Fruit fly (Drosophila melanogaster): ENCODE measurements around the gene CG13308.

Gene CG13308

dm6 chr3L:8807113-8807651, 1.2 kb upstream of the CG13308 start, which contains the start of the genes CG13312 and CG32024:
Gene CG13312, minus strand, starts transcription at chr3L:8807213.
Gene CG32024, plus strand, starts transcription at chr3L:8807601.
- no peak for TF ChIP-seq Hr38 (GFP tag; optimal IDR thresholded peaks at IDR 0.05)
- TF ChIP-seq fkh (GFP tag; optimal IDR thresholded peaks at IDR 0.05): peak; percentile 27

- TF ChIP-seq Lpt (GFP tag; optimal IDR thresholded peaks at IDR 0.05) (no peak), Gug (GFP tag; IDR thresholded peaks at IDR 0.05) (no peak), Ets21C (GFP tag; optimal IDR thresholded peaks at IDR 0.05) (no peak), Eip78C (GFP tag) (no peak), CG6854 (GFP tag; optimal IDR thresholded peaks at IDR 0.05) (no peak), Sox102F (GFP tag; optimal IDR thresholded peaks at IDR 0.05) (no peak), CG4318 (GFP tag; optimal IDR thresholded peaks at IDR 0.05) (no peak), Hr39 (GFP tag; optimal IDR thresholded peaks at IDR 0.05) (no peak), CG8632 (GFP tag; optimal IDR thresholded peaks at IDR 0.05) (no peak), Smox (GFP tag; optimal IDR thresholded peaks at IDR 0.05) (no peak), achi (GFP tag; optimal IDR thresholded peaks at IDR 0.05) (no peak), ss (GFP tag; optimal IDR thresholded peaks at IDR 0.05) (no peak)
Measured at dm6 chr3L:8810095-8810494, 1.8 kb downstream of the CG13308 start, which contains the start of gene CG13309. Gene CG13309, plus strand, starts transcription at chr3L:8810395.

DNA sequence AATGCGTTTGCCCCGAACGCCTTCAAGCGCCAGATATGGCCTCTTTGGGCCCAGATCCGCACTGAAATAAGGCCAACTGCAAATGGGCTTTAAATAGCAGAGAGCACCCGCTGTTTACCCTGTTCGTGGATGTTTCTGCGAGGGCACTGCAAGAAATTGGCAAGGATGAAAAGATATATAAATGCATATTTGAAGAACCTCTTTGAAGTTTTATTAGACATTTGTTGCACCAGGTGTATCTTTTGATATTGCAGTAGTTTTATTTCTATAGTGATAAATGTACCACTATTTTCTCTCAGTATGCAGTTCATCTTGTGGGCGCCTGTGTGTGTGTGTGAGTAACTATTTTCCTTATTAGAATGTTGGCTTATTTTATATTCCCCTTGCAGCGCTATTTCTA, 5.1 kb downstream of the CG13308 start:
- TF ChIP-seq vri (GFP tag; optimal IDR thresholded peaks at IDR 0.05): no peak
- no peak for TF ChIP-seq svp (GFP tag)
- no peak for TF ChIP-seq CG6854 (GFP tag; optimal IDR thresholded peaks at IDR 0.05)
- peak; percentile 90 for TF ChIP-seq Eip78C (GFP tag)
- no peak for TF ChIP-seq fkh (GFP tag; optimal IDR thresholded peaks at IDR 0.05)
- peak; percentile 27 to 31 for TF ChIP-seq ss (GFP tag; optimal IDR thresholded peaks at IDR 0.05)
- peak; percentile 63 for TF ChIP-seq CG3919 (GFP tag; optimal IDR thresholded peaks at IDR 0.05)
- TF ChIP-seq CG4318 (GFP tag; optimal IDR thresholded peaks at IDR 0.05): peak; percentile 9
- no peak for TF ChIP-seq CG34406 (GFP tag; optimal IDR thresholded peaks at IDR 0.05)
- peak; percentile 46 for TF ChIP-seq OdsH (GFP tag; optimal IDR thresholded peaks at IDR 0.05)
- TF ChIP-seq CG1621 (tag; optimal IDR thresholded peaks at IDR 0.05): no peak
- TF ChIP-seq CG8319 (GFP tag; optimal IDR thresholded peaks at IDR 0.05): peak; percentile 41
- peak; percentile 32 for TF ChIP-seq CG10631 (GFP tag; optimal IDR thresholded peaks at IDR 0.05)
- peak; percentile 44 for TF ChIP-seq Sox14 (GFP tag; optimal IDR thresholded peaks at IDR 0.05)
- no peak for TF ChIP-seq CG3032 (tag; optimal IDR thresholded peaks at IDR 0.05)
- TF ChIP-seq dac (GFP tag; optimal IDR thresholded peaks at IDR 0.05): no peak
- no peak for TF ChIP-seq esn (GFP tag; optimal IDR thresholded peaks at IDR 0.05)
- peak; percentile 5 for TF ChIP-seq CG6792 (GFP tag; optimal IDR thresholded peaks at IDR 0.05)
- no peak for TF ChIP-seq CG16779 (tag; optimal IDR thresholded peaks at IDR 0.05)
- peak; percentile 5 for TF ChIP-seq CG8632 (GFP tag; optimal IDR thresholded peaks at IDR 0.05)
- no peak for TF ChIP-seq fd85E (GFP tag; optimal IDR thresholded peaks at IDR 0.05)
- peak; percentile 17 for TF ChIP-seq net (GFP tag; optimal IDR thresholded peaks at IDR 0.05)
- peak; percentile 43 for TF ChIP-seq CG6276 (GFP tag; optimal IDR thresholded peaks at IDR 0.05)
- TF ChIP-seq CG6808 (GFP tag; optimal IDR thresholded peaks at IDR 0.05): peak; percentile 41
- peak; percentile 4 for TF ChIP-seq topi (GFP tag; optimal IDR thresholded peaks at IDR 0.05)
- TF ChIP-seq dsx (GFP tag; optimal IDR thresholded peaks at IDR 0.05; ENCODE audit: poor library complexity, severe bottlenecking): peak; percentile 48
- no peak for TF ChIP-seq Hr38 (GFP tag; optimal IDR thresholded peaks at IDR 0.05)
- TF ChIP-seq achi (GFP tag; optimal IDR thresholded peaks at IDR 0.05): peak; percentile 50
- no peak for TF ChIP-seq cyc (GFP tag; optimal IDR thresholded peaks at IDR 0.05)
- TF ChIP-seq Hr4 (GFP tag; optimal IDR thresholded peaks at IDR 0.05): peak; percentile 63
- no peak for TF ChIP-seq Sox102F (GFP tag; optimal IDR thresholded peaks at IDR 0.05)
- TF ChIP-seq Ets21C (GFP tag; optimal IDR thresholded peaks at IDR 0.05): no peak
- TF ChIP-seq Eip93F (GFP tag; optimal IDR thresholded peaks at IDR 0.05): no peak
- peak; percentile 84 for TF ChIP-seq CG8119 (GFP tag; IDR thresholded peaks at IDR 0.05)
- TF ChIP-seq spab (GFP tag; optimal IDR thresholded peaks at IDR 0.05): peak; percentile 46
- peak; percentile 56 for TF ChIP-seq fd59A (GFP tag; optimal IDR thresholded peaks at IDR 0.05)
- no peak for TF ChIP-seq Met (GFP tag; optimal IDR thresholded peaks at IDR 0.05)
- TF ChIP-seq CG10669 (GFP tag; optimal IDR thresholded peaks at IDR 0.05): peak; percentile 57
- peak; percentile 85 for TF ChIP-seq CG15336 (GFP tag; IDR thresholded peaks at IDR 0.05)
- peak; percentile 47 for TF ChIP-seq Ets96B (tag; optimal IDR thresholded peaks at IDR 0.05)
- TF ChIP-seq Blimp-1 (GFP tag; optimal IDR thresholded peaks at IDR 0.05): no peak
- peak; percentile 7 for TF ChIP-seq CG7368 (GFP tag; optimal IDR thresholded peaks at IDR 0.05)
